Fruit fly (Drosophila melanogaster): ENCODE measurements around the gene CG3021.

DNA sequence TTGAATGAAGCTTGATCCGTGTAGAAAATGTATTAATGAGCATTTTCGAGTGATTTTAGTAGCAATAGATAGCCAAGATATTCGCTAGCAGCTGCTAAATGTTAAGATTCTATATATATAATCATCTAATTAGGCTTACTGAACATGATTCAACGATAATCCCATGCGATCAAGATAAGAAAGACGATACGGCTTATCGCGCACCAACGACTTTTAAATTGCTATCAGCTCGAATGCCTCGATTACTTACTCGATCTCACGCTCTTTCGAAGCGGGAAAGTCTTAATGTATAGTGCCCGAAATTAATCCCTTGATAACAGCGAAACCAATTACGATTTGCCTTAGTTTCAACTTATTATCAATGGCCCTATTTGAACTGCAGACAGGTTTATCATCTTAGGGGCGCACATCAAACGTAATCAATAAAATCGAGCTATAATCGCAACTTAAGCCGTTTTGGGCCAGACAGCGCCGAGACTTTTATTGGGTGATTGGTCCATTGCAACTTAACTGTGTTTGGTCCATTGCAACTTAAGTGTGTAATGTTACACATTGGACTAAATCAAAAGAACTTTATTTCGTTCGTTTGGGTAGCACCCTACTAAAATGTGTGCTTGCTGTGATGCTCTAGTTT lies 24.1 kb downstream of the CG3021 start:
- no peak for TF ChIP-seq h (GFP tag; optimal IDR thresholded peaks at IDR 0.05)
- TF ChIP-seq psq (GFP tag; optimal IDR thresholded peaks at IDR 0.05): no peak
- no peak for TF ChIP-seq pan (optimal IDR thresholded peaks at IDR 0.05)
- TF ChIP-seq dmrt93B (GFP tag; optimal IDR thresholded peaks at IDR 0.05): no peak
- no peak for TF ChIP-seq CrebA (GFP tag; optimal IDR thresholded peaks at IDR 0.05; ENCODE audit: borderline replicate concordance)
- TF ChIP-seq ey (GFP tag; optimal IDR thresholded peaks at IDR 0.05): no peak
- no peak for TF ChIP-seq usp (GFP tag; optimal IDR thresholded peaks at IDR 0.05)
- no peak for TF ChIP-seq Rel (GFP tag; optimal IDR thresholded peaks at IDR 0.05)
- TF ChIP-seq Rel (tag; optimal IDR thresholded peaks at IDR 0.05): no peak
- no peak for TF ChIP-seq sage (GFP tag; optimal IDR thresholded peaks at IDR 0.05)
- no peak for TF ChIP-seq Dif (GFP tag; optimal IDR thresholded peaks at IDR 0.05; ENCODE audit: partially characterized antibody)
- no peak for TF ChIP-seq br (GFP tag; optimal IDR thresholded peaks at IDR 0.05)
- no peak for TF ChIP-seq OdsH (GFP tag; optimal IDR thresholded peaks at IDR 0.05)
- no peak for TF ChIP-seq dl (GFP tag; optimal IDR thresholded peaks at IDR 0.05; ENCODE audit: insufficient read depth in 1 of 2, partially characterized antibody in 2 of 2)
- TF ChIP-seq Hnf4 (GFP tag; optimal IDR thresholded peaks at IDR 0.05): no peak
